Worm (Caenorhabditis elegans) whole organism, L4 larva: ENCODE results near the gene srd-10.

Experiments used
- D1046.2 ChIP-seq: fragments of 200-800 bp; sonication (Bioruptor generic); IDR thresholded peaks from 2 replicates; pipeline ENCODE4 v1.3.6; 2022; ENCODE audit warnings: missing genetic modification characterization, missing compliant biosample characterization
- F10B5.3 ChIP-seq: sonication (generic microtip); optimal IDR thresholded peaks from 2 replicates; lab custom pipeline; 2016; ENCODE audit warnings: mild to moderate bottlenecking, missing genetic modification characterization, missing compliant biosample characterization
- F37D6.2 ChIP-seq: sonication (generic microtip); optimal IDR thresholded peaks from 2 replicates; lab custom pipeline; 2016; ENCODE audit warnings: mild to moderate bottlenecking, missing genetic modification characterization, missing compliant biosample characterization
- F49E8.2 ChIP-seq: sonication (generic microtip); optimal IDR thresholded peaks from 2 replicates; lab custom pipeline; 2016; ENCODE audit warnings: missing compliant biosample characterization, mild to moderate bottlenecking, missing genetic modification characterization, borderline replicate concordance
- T20F7.1 ChIP-seq: fragments of 200-800 bp; sonication (Bioruptor generic); optimal IDR thresholded peaks from 2 replicates; lab custom pipeline; 2018; ENCODE audit warnings: mild to moderate bottlenecking, missing genetic modification characterization, missing compliant biosample characterization
- Y105C5A.15 ChIP-seq: fragments of 200-800 bp; sonication (Bioruptor generic); IDR thresholded peaks from 2 replicates; pipeline ENCODE4 v1.3.6; 2022; ENCODE audit warnings: missing genetic modification characterization, missing compliant biosample characterization
- Y48G9A.11 ChIP-seq: fragments of 200-800 bp; sonication (Bioruptor generic); IDR thresholded peaks from 2 replicates; pipeline ENCODE4 v1.3.6; 2022; ENCODE audit warnings: missing genetic modification reagents, missing genetic modification characterization, missing compliant biosample characterization
- ama-1 ChIP-seq: fragments of 150-350 bp; optimal IDR thresholded peaks from 2 replicates; lab custom pipeline; 2014; ENCODE audit warnings: inconsistent platforms, mixed read lengths
- ceh-28 ChIP-seq: fragments of 150-350 bp; optimal IDR thresholded peaks from 2 replicates; lab custom pipeline; 2014; ENCODE audit warnings: missing biosample characterization, missing genetic modification reagents, missing genetic modification characterization
- daf-12 ChIP-seq: fragments of 150-350 bp; optimal IDR thresholded peaks from 2 replicates; lab custom pipeline; 2014; ENCODE audit warnings: missing biosample characterization, missing genetic modification reagents, missing genetic modification characterization
- daf-16 ChIP-seq, 3 experiments: sonication (generic microtip); optimal IDR thresholded peaks; 2 replicates each; lab custom pipeline; 2016 to 2017; ENCODE audit warnings: missing genetic modification characterization in 3 of 3, missing genetic modification reagents in 3 of 3, mild to moderate bottlenecking in 2 of 3, missing compliant biosample characterization in 2 of 3, missing biosample characterization in 1 of 3, moderate library complexity in 1 of 3
- daf-8 ChIP-seq: fragments of 200-800 bp; sonication (Bioruptor generic); IDR thresholded peaks from 2 replicates; pipeline ENCODE4 v1.3.6; 2022; ENCODE audit warnings: missing genetic modification characterization, missing compliant biosample characterization
- dmd-6 ChIP-seq: fragments of 200-800 bp; sonication (Bioruptor generic); IDR thresholded peaks from 2 replicates; pipeline ENCODE4 v1.3.6; 2022; ENCODE audit warnings: missing genetic modification reagents, missing genetic modification characterization, missing compliant biosample characterization
- dve-1 ChIP-seq: sonication (generic microtip); optimal IDR thresholded peaks from 2 replicates; lab custom pipeline; 2017; ENCODE audit warnings: antibody characterized with exemption, mild to moderate bottlenecking, missing genetic modification characterization, missing compliant biosample characterization; ENCODE audit not compliant: insufficient read depth
- gei-8 ChIP-seq: fragments of 200-800 bp; sonication (Bioruptor generic); optimal IDR thresholded peaks from 2 replicates; lab custom pipeline; 2018; ENCODE audit warnings: mild to moderate bottlenecking, missing genetic modification characterization, missing compliant biosample characterization
- jun-1 ChIP-seq: fragments of 150-350 bp; optimal IDR thresholded peaks from 2 replicates; lab custom pipeline; 2014; ENCODE audit warnings: missing biosample characterization, missing genetic modification reagents, missing genetic modification characterization
- lin-1 ChIP-seq: fragments of 200-800 bp; sonication (Bioruptor generic); IDR thresholded peaks from 2 replicates; pipeline ENCODE4 v1.3.6; 2022; ENCODE audit warnings: missing genetic modification reagents, missing genetic modification characterization, missing compliant biosample characterization
- lin-13 ChIP-seq: fragments of 150-350 bp; optimal IDR thresholded peaks from 2 replicates; lab custom pipeline; 2014; ENCODE audit warnings: missing biosample characterization, missing genetic modification reagents, missing genetic modification characterization
- lir-3 ChIP-seq: sonication (generic microtip); optimal IDR thresholded peaks from 2 replicates; lab custom pipeline; 2016; ENCODE audit warnings: mild to moderate bottlenecking, missing genetic modification characterization, missing compliant biosample characterization
- lsy-2 ChIP-seq, 2 experiments: fragments of 150-350 bp in 1 of 2; sonication (generic microtip) in 1 of 2; optimal IDR thresholded peaks; 2 replicates each; lab custom pipeline; 2014 to 2017; ENCODE audit warnings: missing biosample characterization in 2 of 2, missing genetic modification characterization in 2 of 2
- madf-9 ChIP-seq: fragments of 200-800 bp; sonication (Bioruptor generic); conservative IDR thresholded peaks from 2 replicates; pipeline ENCODE4 v1.3.6; 2022; ENCODE audit warnings: missing genetic modification reagents, missing genetic modification characterization, missing compliant biosample characterization
- mdt-29 ChIP-seq: fragments of 200-800 bp; sonication (Bioruptor generic); IDR thresholded peaks from 2 replicates; pipeline ENCODE4 v1.3.6; 2022; ENCODE audit warnings: missing genetic modification reagents, missing genetic modification characterization, missing compliant biosample characterization
- mxl-3 ChIP-seq: fragments of 200-800 bp; sonication (Bioruptor generic); optimal IDR thresholded peaks from 2 replicates; lab custom pipeline; 2018; ENCODE audit warnings: mild to moderate bottlenecking, missing genetic modification characterization, missing compliant biosample characterization
- nhr-10 ChIP-seq: fragments of 150-350 bp; optimal IDR thresholded peaks from 2 replicates; lab custom pipeline; 2014; ENCODE audit warnings: missing biosample characterization, missing genetic modification characterization
- nhr-102 ChIP-seq: sonication (generic microtip); optimal IDR thresholded peaks from 2 replicates; lab custom pipeline; 2016; ENCODE audit warnings: mild to moderate bottlenecking, missing genetic modification characterization, moderate library complexity, missing compliant biosample characterization
- nhr-111 ChIP-seq: fragments of 200-800 bp; sonication (Bioruptor generic); optimal IDR thresholded peaks from 2 replicates; lab custom pipeline; 2018; ENCODE audit warnings: mild to moderate bottlenecking, missing genetic modification characterization, missing compliant biosample characterization
- nhr-237 ChIP-seq: sonication (generic microtip); optimal IDR thresholded peaks from 2 replicates; lab custom pipeline; 2017; ENCODE audit warnings: missing biosample characterization, missing genetic modification characterization
- nhr-28 ChIP-seq: fragments of 150-350 bp; optimal IDR thresholded peaks from 2 replicates; lab custom pipeline; 2014; ENCODE audit warnings: missing biosample characterization, missing genetic modification characterization
- nhr-6 ChIP-seq: fragments of 150-350 bp; optimal IDR thresholded peaks from 2 replicates; lab custom pipeline; 2014; ENCODE audit warnings: missing biosample characterization, missing genetic modification characterization
- nhr-76 ChIP-seq: fragments of 150-350 bp; optimal IDR thresholded peaks from 2 replicates; lab custom pipeline; 2014; ENCODE audit warnings: missing biosample characterization, missing genetic modification characterization
- nhr-77 ChIP-seq: fragments of 150-350 bp; optimal IDR thresholded peaks from 2 replicates; lab custom pipeline; 2014; ENCODE audit warnings: missing biosample characterization, missing genetic modification characterization
- pqm-1 ChIP-seq: sonication (generic microtip); optimal IDR thresholded peaks from 2 replicates; lab custom pipeline; 2017; ENCODE audit warnings: missing biosample characterization, missing genetic modification characterization
- saeg-2 ChIP-seq: fragments of 200-800 bp; sonication (Bioruptor generic); IDR thresholded peaks from 2 replicates; pipeline ENCODE4 v1.3.6; 2022; ENCODE audit warnings: missing genetic modification reagents, missing genetic modification characterization, missing compliant biosample characterization
- sdz-12 ChIP-seq: fragments of 200-800 bp; sonication (Bioruptor generic); optimal IDR thresholded peaks from 2 replicates; lab custom pipeline; 2018; ENCODE audit warnings: mild to moderate bottlenecking, missing genetic modification characterization, missing compliant biosample characterization
- snpc-1.2 ChIP-seq: fragments of 200-800 bp; sonication (Bioruptor generic); IDR thresholded peaks from 2 replicates; pipeline ENCODE4 v1.3.6; 2022; ENCODE audit warnings: missing genetic modification reagents, missing genetic modification characterization, missing compliant biosample characterization
- snpc-4 ChIP-seq: fragments of 150-350 bp; optimal IDR thresholded peaks from 2 replicates; lab custom pipeline; 2014; ENCODE audit warnings: missing biosample characterization, missing genetic modification characterization
- spr-1 ChIP-seq: sonication (generic microtip); optimal IDR thresholded peaks from 2 replicates; lab custom pipeline; 2016; ENCODE audit warnings: mild to moderate bottlenecking, missing genetic modification characterization, missing compliant biosample characterization
- spr-3 ChIP-seq: fragments of 200-800 bp; sonication (Bioruptor generic); optimal IDR thresholded peaks from 2 replicates; lab custom pipeline; 2018; ENCODE audit warnings: mild to moderate bottlenecking, missing genetic modification characterization, missing compliant biosample characterization
- tra-1 ChIP-seq: fragments of 200-800 bp; sonication (Bioruptor generic); IDR thresholded peaks from 2 replicates; pipeline ENCODE4 v1.3.6; 2022; ENCODE audit warnings: missing genetic modification reagents, missing genetic modification characterization, missing compliant biosample characterization
- unc-62 ChIP-seq, 3 experiments: fragments of 150-350 bp in 1 of 3; sonication (generic microtip); optimal IDR thresholded peaks in 2 of 3; peaks in 1 of 3; 1 replicate in 1 of 3; 2 replicates in 2 of 3; lab custom pipeline; 2014 to 2017; ENCODE audit warnings: missing biosample characterization in 3 of 3, missing genetic modification characterization in 3 of 3, missing genetic modification reagents in 3 of 3, missing genotype in 1 of 3
- vab-7 ChIP-seq: fragments of 200-800 bp; sonication (Bioruptor generic); IDR thresholded peaks from 2 replicates; pipeline ENCODE4 v1.3.6; 2022; ENCODE audit warnings: missing genetic modification reagents, missing genetic modification characterization, missing compliant biosample characterization
- zag-1 ChIP-seq: fragments of 150-350 bp; optimal IDR thresholded peaks from 2 replicates; lab custom pipeline; 2014; ENCODE audit warnings: missing biosample characterization, missing genetic modification characterization
- ztf-7 ChIP-seq: fragments of 150-350 bp; optimal IDR thresholded peaks from 2 replicates; lab custom pipeline; 2014; ENCODE audit warnings: missing biosample characterization, missing genetic modification characterization

Gene srd-10

ce11 chrIV:13600643-13601042 lies 25.8 kb downstream of the srd-10 start:
- peak; percentile 98 for TF ChIP-seq snpc-1.2 (GFP tag; lab: Robert Waterston, UW)
- 0 out of 2 replicates have a peak, but pooled peaks have one; percentile 40 for TF ChIP-seq mdt-29 (GFP tag; lab: Robert Waterston, UW)
- TF ChIP-seq snpc-4 (tag; lab: Kevin White, UChicago) = peak; percentile 50
- TF ChIP-seq zag-1 = no peak

DNA sequence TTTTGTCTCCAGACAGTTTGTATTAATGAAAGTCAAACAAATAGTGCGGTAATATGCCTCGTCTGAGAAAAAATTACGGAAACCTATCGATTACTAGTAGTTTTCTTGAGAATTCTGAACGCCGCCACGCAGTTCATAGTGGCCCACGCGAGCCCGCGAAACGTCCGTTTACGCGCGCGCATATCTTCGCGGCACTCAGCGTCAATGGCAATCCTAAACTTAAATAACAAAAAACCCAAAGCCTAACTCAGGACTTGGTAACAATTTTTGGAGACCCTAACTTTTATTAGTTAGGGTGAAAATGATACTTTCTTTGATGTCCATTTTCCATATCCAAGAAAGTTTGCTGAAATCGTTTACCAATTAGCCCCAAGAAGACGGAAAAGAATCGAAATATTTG lies 26.6 kb downstream of the srd-10 start:
- TF ChIP-seq snpc-1.2 (GFP tag; lab: Robert Waterston, UW) (peak; percentile 97), mdt-29 (GFP tag; lab: Robert Waterston, UW) (peak; percentile 69; the same call in 1 of the 2 replicates), Y48G9A.11 (GFP tag; lab: Robert Waterston, UW) (0 out of 2 replicates have a peak, but pooled peaks have one; percentile 15), lin-13 (GFP tag; lab: Kevin White, UChicago) (no peak), nhr-10 (no peak), lir-3 (tag; lab: Kevin White, UChicago) (no peak), F49E8.2 (tag; lab: Kevin White, UChicago) (peak; percentile 53)
- TF ChIP-seq, all 104 proteins: peak for 4

- TF ChIP-seq snpc-1.2 (GFP tag; lab: Robert Waterston, UW) (peak; percentile 91), nhr-76 (no peak)
Observed at ce11 chrIV:13601973-13602669, 27.3 kb downstream of the srd-10 start, which contains the start of gene Y45F10B.59. Y45F10B.59 (plus strand) TSS chrIV:13602619.

DNA sequence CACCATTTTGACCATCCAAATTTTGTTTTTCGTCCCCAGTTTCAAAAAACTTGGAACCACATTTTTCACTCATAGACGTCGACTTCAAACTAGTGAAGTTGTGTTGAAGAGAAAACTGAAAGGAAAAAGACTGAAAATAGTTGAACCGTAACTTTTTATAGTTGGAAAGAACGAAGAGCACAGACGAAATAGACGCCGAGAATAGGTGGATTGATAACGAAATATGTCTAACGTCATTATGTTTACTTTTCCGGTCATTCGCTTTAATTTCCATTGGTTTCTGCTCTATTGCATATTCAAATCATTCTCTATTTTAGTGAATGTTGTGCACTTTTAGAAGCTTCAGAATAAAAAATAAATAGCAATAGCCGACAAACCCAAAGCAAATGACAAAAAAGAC lies 34.9 kb downstream of the srd-10 start, which contains the start of gene C08F11.13:
Gene C08F11.13 (minus strand): TSS at position 138 of the 400 bp plus-strand sequence.
- no peak for TF ChIP-seq Y48G9A.11 (GFP tag; lab: Robert Waterston, UW)
- no peak for TF ChIP-seq jun-1 (tag; lab: Kevin White, UChicago)
- TF ChIP-seq tra-1 (GFP tag; lab: Robert Waterston, UW) = no peak
- no peak for TF ChIP-seq lsy-2 (tag; optimal IDR thresholded peaks at IDR 0.05; lab: Kevin White, UChicago)
- no peak for TF ChIP-seq lin-1 (GFP tag; lab: Robert Waterston, UW)
- TF ChIP-seq ztf-7 (tag; lab: Kevin White, UChicago) = no peak
- peak in 1 of 2 experiments; percentile 54 for TF ChIP-seq unc-62 (GFP tag; optimal IDR thresholded peaks at IDR 0.05 in 1 of 2; lab: Kevin White, UChicago)
- TF ChIP-seq unc-62 (tag; optimal IDR thresholded peaks at IDR 0.05; lab: Kevin White, UChicago) = no peak
- TF ChIP-seq pqm-1 (tag; lab: Kevin White, UChicago) = peak; percentile 23
- peak; percentile 7 for TF ChIP-seq nhr-77 (tag; lab: Kevin White, UChicago)
- TF ChIP-seq daf-8 = no peak
- TF ChIP-seq daf-12 = no peak
- no peak for TF ChIP-seq ceh-28 (tag; lab: Kevin White, UChicago)
- TF ChIP-seq mxl-3 (GFP tag; lab: Kevin White, UChicago) = no peak
- TF ChIP-seq nhr-6 = no peak
- TF ChIP-seq vab-7 (GFP tag; lab: Robert Waterston, UW) = no peak
- TF ChIP-seq sdz-12 (GFP tag; lab: Kevin White, UChicago) = no peak
- no peak for TF ChIP-seq lir-3 (tag; lab: Kevin White, UChicago)
- no peak for TF ChIP-seq gei-8 (GFP tag; lab: Kevin White, UChicago)
- no peak for TF ChIP-seq saeg-2 (GFP tag; lab: Robert Waterston, UW)
- no peak for TF ChIP-seq T20F7.1 (GFP tag; lab: Kevin White, UChicago)
- peak; percentile 59 for TF ChIP-seq nhr-28 (tag; lab: Kevin White, UChicago)
- no peak for TF ChIP-seq spr-3 (GFP tag; lab: Kevin White, UChicago)
- no peak for TF ChIP-seq snpc-1.2 (GFP tag; lab: Robert Waterston, UW)
- TF ChIP-seq D1046.2 (GFP tag; lab: Robert Waterston, UW) = no peak
- no peak for TF ChIP-seq F10B5.3 (tag; lab: Kevin White, UChicago)
- TF ChIP-seq nhr-111 (GFP tag; lab: Kevin White, UChicago) = no peak
- no peak for TF ChIP-seq ama-1
- no peak for TF ChIP-seq daf-16 (GFP tag; optimal IDR thresholded peaks at IDR 0.05; lab: Kevin White, UChicago)
- TF ChIP-seq daf-16 (tag; optimal IDR thresholded peaks at IDR 0.05; lab: Kevin White, UChicago) = peak; percentile 89
- no peak for TF ChIP-seq dmd-6 (GFP tag; lab: Robert Waterston, UW)
- TF ChIP-seq madf-9 (GFP tag; lab: Robert Waterston, UW) = no peak
- no peak for TF ChIP-seq spr-1 (tag; lab: Kevin White, UChicago)
- TF ChIP-seq nhr-237 = no peak
- no peak for TF ChIP-seq F37D6.2
- no peak for TF ChIP-seq Y105C5A.15 (GFP tag; lab: Robert Waterston, UW)
- TF ChIP-seq nhr-102 (tag; lab: Kevin White, UChicago) = no peak
- TF ChIP-seq dve-1 = peak; percentile 44
